Fruit fly (Drosophila melanogaster): ENCODE data around the gene CG42537.

The CG42537 gene

DNA sequence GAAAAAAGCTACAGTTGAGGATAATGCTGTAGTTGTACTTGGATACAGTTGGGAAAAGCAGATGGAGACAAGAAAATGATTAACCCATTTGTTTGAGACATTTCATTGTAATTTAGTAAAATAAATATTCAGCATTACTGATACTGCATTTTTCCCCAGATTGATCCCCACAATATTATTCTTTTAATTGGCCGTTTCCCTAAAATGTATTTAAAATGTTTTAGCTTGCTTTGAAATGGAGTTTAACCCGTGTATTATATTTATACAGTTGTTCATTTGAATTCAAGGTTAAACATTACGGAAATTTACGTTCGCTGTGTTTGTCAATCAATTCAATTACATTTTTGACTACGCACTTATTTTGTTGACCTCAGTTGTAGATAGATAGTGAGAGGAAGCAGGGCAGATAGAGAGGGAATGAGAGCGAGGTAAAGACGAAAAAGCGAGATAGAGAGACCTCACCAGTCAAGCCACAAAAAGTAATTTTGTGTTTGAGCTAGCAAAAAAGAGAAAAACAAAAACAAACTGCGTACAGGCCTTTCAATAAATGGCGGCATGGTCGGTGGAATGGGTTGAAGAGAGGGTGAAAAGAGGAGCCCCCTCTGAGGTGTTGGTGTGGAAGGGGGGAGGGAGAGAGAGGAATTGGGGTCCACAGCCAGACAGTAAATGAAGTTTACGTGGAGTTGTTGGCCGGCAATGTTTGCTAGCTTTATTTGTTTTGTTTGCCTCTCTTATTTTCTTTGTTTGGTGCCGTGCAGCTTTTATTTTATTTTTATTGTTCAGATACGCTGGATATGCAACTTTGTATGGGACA, 33.0 kb downstream of the CG42537 start (continued):
- TF ChIP-seq CHES-1-like (GFP tag; optimal IDR thresholded peaks at IDR 0.05) (peak; percentile 77), CG1024 (GFP tag; IDR thresholded peaks at IDR 0.05) (0 out of 2 replicates have a peak, but pooled peaks have one; percentile 13), CG2678 (tag; optimal IDR thresholded peaks at IDR 0.05) (peak; percentile 96), ftz-f1 (GFP tag; optimal IDR thresholded peaks at IDR 0.05) (peak; percentile 37), az2 (GFP tag; optimal IDR thresholded peaks at IDR 0.05) (peak; percentile 89), nerfin-1 (tag; optimal IDR thresholded peaks at IDR 0.05) (peak; percentile 87), oc (tag; optimal IDR thresholded peaks at IDR 0.05) (peak; percentile 36), chm (GFP tag; IDR thresholded peaks at IDR 0.05) (peak; percentile 55), emc (GFP tag; optimal IDR thresholded peaks at IDR 0.05) (peak; percentile 56), CG10274 (GFP tag; optimal IDR thresholded peaks at IDR 0.05) (peak; percentile 80), CG4328 (GFP tag; optimal IDR thresholded peaks at IDR 0.05) (peak; percentile 72), dmrt11E (tag; optimal IDR thresholded peaks at IDR 0.05) (peak; percentile 74), CG4707 (GFP tag; optimal IDR thresholded peaks at IDR 0.05) (peak; percentile 38), Hey (tag; optimal IDR thresholded peaks at IDR 0.05) (peak; percentile 27), Scr (GFP tag; IDR thresholded peaks at IDR 0.05; ENCODE audit: partially characterized antibody) (no peak), CG14710 (tag; optimal IDR thresholded peaks at IDR 0.05) (peak; percentile 88), CG3995 (GFP tag; optimal IDR thresholded peaks at IDR 0.05) (peak; percentile 67), NC2β (GFP tag; optimal IDR thresholded peaks at IDR 0.05) (peak; percentile 65), CG33557 (GFP tag; optimal IDR thresholded peaks at IDR 0.05) (peak; percentile 68), CG4820 (GFP tag; optimal IDR thresholded peaks at IDR 0.05) (peak; percentile 81), Hr39 (optimal IDR thresholded peaks at IDR 0.05) (no peak), dm (GFP tag; optimal IDR thresholded peaks at IDR 0.05) (peak; percentile 57), dan (GFP tag; IDR thresholded peaks at IDR 0.05) (no peak), CG8944 (GFP tag; optimal IDR thresholded peaks at IDR 0.05) (peak; percentile 49), toy (GFP tag; IDR thresholded peaks at IDR 0.05) (no peak), HLHmδ (GFP tag; optimal IDR thresholded peaks at IDR 0.05) (no peak), unpg (GFP tag; optimal IDR thresholded peaks at IDR 0.05) (peak; percentile 74), CG32532 (GFP tag; IDR thresholded peaks at IDR 0.05) (peak; percentile 72), Hr3 (GFP tag; optimal IDR thresholded peaks at IDR 0.05) (peak; percentile 86), CG14965 (GFP tag; optimal IDR thresholded peaks at IDR 0.05; ENCODE audit: borderline replicate concordance) (no peak), inv (GFP tag; IDR thresholded peaks at IDR 0.05; ENCODE audit: partially characterized antibody) (no peak), Fer3 (tag; optimal IDR thresholded peaks at IDR 0.05) (peak; percentile 81), ham (GFP tag; IDR thresholded peaks at IDR 0.05) (0 out of 2 replicates have a peak, but pooled peaks have one; percentile 57), Dfd (GFP tag; optimal IDR thresholded peaks at IDR 0.05) (peak in 1 of 2 experiments; percentile 1), yki (optimal IDR thresholded peaks at IDR 0.05) (peak; percentile 41), CG30431 (GFP tag; optimal IDR thresholded peaks at IDR 0.05) (peak; percentile 81), CG9437 (GFP tag; optimal IDR thresholded peaks at IDR 0.05) (peak; percentile 93), sob (GFP tag; IDR thresholded peaks at IDR 0.05) (peak; percentile 69; the same call in 1 of the 2 replicates), CG8388 (GFP tag; optimal IDR thresholded peaks at IDR 0.05) (peak; percentile 85), nau (GFP tag; optimal IDR thresholded peaks at IDR 0.05) (peak; percentile 89), sens-2 (GFP tag; IDR thresholded peaks at IDR 0.05) (peak; percentile 61; the same call in 1 of the 2 replicates), fd3F (GFP tag; optimal IDR thresholded peaks at IDR 0.05) (peak; percentile 83), CG12769 (tag; optimal IDR thresholded peaks at IDR 0.05) (peak; percentile 73), CG7271 (tag; optimal IDR thresholded peaks at IDR 0.05) (peak; percentile 42), CG30403 (GFP tag; optimal IDR thresholded peaks at IDR 0.05) (peak; percentile 95), Ssrp (tag; optimal IDR thresholded peaks at IDR 0.05) (peak; percentile 92), Xbp1 (GFP tag; optimal IDR thresholded peaks at IDR 0.05) (peak; percentile 89), crp (GFP tag; optimal IDR thresholded peaks at IDR 0.05) (peak in 1 of 2 experiments; percentile 56), dati (GFP tag; IDR thresholded peaks at IDR 0.05) (no peak)

Data from whole organism, embryonic.